Worm (Caenorhabditis elegans): ENCODE data around the gene srz-96.

Gene srz-96

DNA sequence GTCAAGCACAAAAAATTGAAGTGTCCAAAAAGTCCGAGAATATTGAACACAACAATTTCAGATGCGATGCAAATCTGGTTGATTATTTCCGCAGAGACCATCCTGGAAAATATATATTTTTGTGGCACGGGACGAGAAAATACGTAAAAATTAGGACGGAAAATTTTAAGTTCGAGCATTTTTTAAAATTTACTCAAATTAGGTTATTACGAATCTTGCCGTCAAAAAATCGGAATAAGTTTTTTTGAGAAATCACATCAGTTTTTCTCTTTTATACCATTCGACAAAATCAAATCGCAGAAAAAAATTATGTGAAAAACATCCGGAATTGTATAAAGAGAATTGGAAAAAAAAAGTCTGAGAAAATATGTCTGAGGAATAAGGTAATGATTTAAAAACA, 21.1 kb upstream of the srz-96 start, which contains the start of gene srsx-1:
Gene srsx-1, minus strand, starts transcription at position 101 of the 400 bp plus-strand sequence.
- TF ChIP-seq ceh-32 (tag; optimal IDR thresholded peaks at IDR 0.05; ENCODE audit: poor library complexity) = no peak
- no peak for TF ChIP-seq ceh-28 (tag; optimal IDR thresholded peaks at IDR 0.05)
- TF ChIP-seq tra-1 (GFP tag; IDR thresholded peaks at IDR 0.05) = no peak
- no peak for TF ChIP-seq lin-38 (GFP tag; IDR thresholded peaks at IDR 0.05)
- no peak for TF ChIP-seq ztf-7 (tag; optimal IDR thresholded peaks at IDR 0.05)
- no peak for TF ChIP-seq unc-62 (GFP tag; optimal IDR thresholded peaks at IDR 0.05 in 1 of 2)
- no peak for TF ChIP-seq unc-62 (tag; optimal IDR thresholded peaks at IDR 0.05)
- no peak for TF ChIP-seq php-3 (GFP tag; IDR thresholded peaks at IDR 0.05)
- TF ChIP-seq daf-8 (GFP tag; IDR thresholded peaks at IDR 0.05) = no peak
- TF ChIP-seq daf-12 (tag; optimal IDR thresholded peaks at IDR 0.05) = no peak
- no peak for TF ChIP-seq R02D3.7 (tag; optimal IDR thresholded peaks at IDR 0.05)
- TF ChIP-seq T20F7.1 (GFP tag; optimal IDR thresholded peaks at IDR 0.05) = no peak
- TF ChIP-seq nhr-77 (tag; optimal IDR thresholded peaks at IDR 0.05) = no peak
- TF ChIP-seq tag-97 (GFP tag; IDR thresholded peaks at IDR 0.05) = no peak
- no peak for TF ChIP-seq daf-16 (GFP tag; optimal IDR thresholded peaks at IDR 0.05)
- TF ChIP-seq daf-16 (tag; optimal IDR thresholded peaks at IDR 0.05) = no peak
- no peak for TF ChIP-seq fos-1 (tag; optimal IDR thresholded peaks at IDR 0.05)
- TF ChIP-seq spr-3 (GFP tag; optimal IDR thresholded peaks at IDR 0.05) = no peak
- no peak for TF ChIP-seq ctbp-1 (GFP tag; IDR thresholded peaks at IDR 0.05)
- no peak for TF ChIP-seq ces-1 (GFP tag; optimal IDR thresholded peaks at IDR 0.05)

DNA sequence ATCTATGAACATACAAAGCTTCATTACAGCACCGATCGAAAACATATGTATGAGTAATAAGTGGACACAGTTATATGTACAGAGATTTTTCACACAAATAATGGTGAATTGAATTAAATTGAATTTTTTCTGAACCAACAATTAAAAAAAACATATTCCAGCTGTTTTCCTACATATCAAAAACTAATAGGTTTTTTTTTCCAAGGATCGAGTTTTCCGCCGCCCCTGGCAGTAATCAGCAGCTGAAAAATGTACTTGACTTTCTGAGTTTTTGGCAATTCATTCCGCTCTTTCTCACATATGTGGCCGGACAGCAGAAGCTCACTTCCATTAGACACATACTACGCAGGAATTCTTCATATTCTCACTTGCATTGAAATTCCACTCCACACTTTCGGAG, 20.6 kb upstream of the srz-96 start, which contains the start of gene srh-174:
Gene srh-174, plus strand, starts transcription at position 301 of the 400 bp plus-strand sequence.
- TF ChIP-seq lin-29 (GFP tag; IDR thresholded peaks at IDR 0.05) = no peak

DNA sequence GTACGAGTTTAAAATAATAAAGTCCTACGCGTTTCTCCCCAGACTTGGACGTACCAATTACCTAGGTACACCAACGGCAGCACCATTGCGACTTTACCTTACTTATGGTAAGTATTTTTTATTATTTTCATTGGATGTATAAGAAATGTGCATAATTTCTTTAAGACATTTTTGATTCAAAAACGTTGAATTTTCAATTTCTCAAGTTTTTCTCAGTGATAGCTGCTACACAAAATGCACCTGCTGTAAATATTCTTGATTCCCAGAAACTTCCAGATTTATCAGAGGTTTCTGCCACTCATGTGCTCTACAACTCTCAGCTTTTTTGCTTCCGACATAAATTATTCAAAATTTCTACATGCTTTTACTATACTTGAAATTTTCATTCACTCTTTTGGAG, 17.0 kb upstream of the srz-96 start, which contains the start of gene srh-159:
Gene srh-159, plus strand, starts transcription at position 301 of the 400 bp plus-strand sequence.
- no peak for TF ChIP-seq jun-1 (tag; optimal IDR thresholded peaks at IDR 0.05)
- TF ChIP-seq pqm-1 (tag; optimal IDR thresholded peaks at IDR 0.05) = no peak
- TF ChIP-seq nhr-77 (tag; optimal IDR thresholded peaks at IDR 0.05) = no peak
- TF ChIP-seq vab-7 (GFP tag; IDR thresholded peaks at IDR 0.05) = no peak
- TF ChIP-seq nhr-237 (tag; optimal IDR thresholded peaks at IDR 0.05) = no peak
- TF ChIP-seq R02D3.7 (tag; optimal IDR thresholded peaks at IDR 0.05) = no peak
- no peak for TF ChIP-seq zip-11 (GFP tag; IDR thresholded peaks at IDR 0.05)
- no peak for TF ChIP-seq dmd-6 (GFP tag; IDR thresholded peaks at IDR 0.05)
- TF ChIP-seq lim-7 (GFP tag; IDR thresholded peaks at IDR 0.05) = no peak
- no peak for TF ChIP-seq ZK546.5 (tag; optimal IDR thresholded peaks at IDR 0.05)
- no peak for TF ChIP-seq lin-29 (GFP tag; IDR thresholded peaks at IDR 0.05)
- TF ChIP-seq ceh-44 (GFP tag; IDR thresholded peaks at IDR 0.05) = no peak
- no peak for TF ChIP-seq unc-130 (GFP tag; optimal IDR thresholded peaks at IDR 0.05)
- no peak for TF ChIP-seq dmd-9 (GFP tag; IDR thresholded peaks at IDR 0.05)
- TF ChIP-seq Y75B8A.6 (GFP tag; IDR thresholded peaks at IDR 0.05) = no peak

DNA sequence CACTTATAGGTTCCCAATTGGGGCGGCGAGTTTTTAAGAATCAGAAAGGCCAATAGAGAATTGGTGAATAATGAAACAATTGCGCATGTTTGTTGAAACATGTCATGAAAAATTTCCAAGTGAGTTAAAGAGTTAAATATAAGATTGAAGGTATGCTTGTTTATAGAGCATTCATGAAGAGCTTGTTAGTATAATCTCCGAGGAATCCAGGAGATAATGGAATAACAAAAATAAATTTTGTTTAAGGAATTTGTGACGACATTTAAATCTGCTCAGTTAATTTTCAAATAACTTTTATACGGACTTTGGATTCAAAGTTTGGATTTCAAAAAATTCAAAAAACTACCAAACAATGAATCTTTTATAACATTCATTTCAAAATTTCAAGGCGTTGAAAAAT, 8.6 kb upstream of the srz-96 start, which contains the start of gene str-199:
Gene str-199, minus strand, starts transcription at position 101 of the 400 bp plus-strand sequence.
- TF ChIP-seq Y75B8A.6 (GFP tag; IDR thresholded peaks at IDR 0.05) (no peak), mxl-3 (GFP tag; optimal IDR thresholded peaks at IDR 0.05) (no peak), jun-1 (tag; optimal IDR thresholded peaks at IDR 0.05) (no peak), nhr-10 (tag; optimal IDR thresholded peaks at IDR 0.05) (no peak), sdz-12 (GFP tag; optimal IDR thresholded peaks at IDR 0.05) (no peak)

DNA sequence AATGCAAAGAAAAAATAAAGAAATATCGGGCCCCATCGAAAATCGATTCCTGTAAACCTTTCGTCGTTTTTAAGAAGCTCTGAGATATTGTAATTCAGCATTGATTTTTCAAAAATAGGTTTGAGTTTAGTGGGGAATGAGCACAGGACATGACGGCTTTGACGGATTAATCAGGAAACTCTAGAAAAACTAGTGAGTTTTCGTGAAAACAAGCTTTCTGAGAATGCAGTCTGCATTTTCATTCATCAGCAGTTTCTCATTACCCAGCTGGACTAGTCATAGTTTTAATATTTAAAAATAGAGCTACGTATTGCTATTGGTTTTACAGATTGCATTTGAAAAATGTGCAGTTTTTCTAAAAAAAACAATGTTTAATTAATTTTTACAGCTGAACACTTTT, 6.8 kb upstream of the srz-96 start, which contains the start of gene srz-47:
Gene srz-47, minus strand, starts transcription at position 101 of the 400 bp plus-strand sequence.
- TF ChIP-seq nhr-28 (tag; optimal IDR thresholded peaks at IDR 0.05) (no peak), nhr-48 (tag; optimal IDR thresholded peaks at IDR 0.05) (no peak), F49E8.2 (tag; optimal IDR thresholded peaks at IDR 0.05; ENCODE audit: borderline replicate concordance) (no peak), unc-130 (GFP tag; optimal IDR thresholded peaks at IDR 0.05) (no peak), nhr-77 (tag; optimal IDR thresholded peaks at IDR 0.05) (no peak), unc-62 (GFP tag; optimal IDR thresholded peaks at IDR 0.05 in 1 of 2) (no peak), unc-62 (tag; optimal IDR thresholded peaks at IDR 0.05) (no peak), dmd-6 (GFP tag; IDR thresholded peaks at IDR 0.05) (no peak), nhr-11 (tag; optimal IDR thresholded peaks at IDR 0.05) (no peak), ceh-62 (tag; optimal IDR thresholded peaks at IDR 0.05) (no peak), ceh-82 (tag; optimal IDR thresholded peaks at IDR 0.05) (no peak), mxl-2 (GFP tag; conservative IDR thresholded peaks at IDR 0.05) (no peak), nhr-111 (GFP tag; optimal IDR thresholded peaks at IDR 0.05) (no peak), lin-1 (GFP tag; IDR thresholded peaks at IDR 0.05) (no peak), ZK546.5 (tag; optimal IDR thresholded peaks at IDR 0.05) (no peak), T26A8.4 (GFP tag; IDR thresholded peaks at IDR 0.05) (no peak), mep-1 (tag; optimal IDR thresholded peaks at IDR 0.05) (no peak)
